Worm (Caenorhabditis elegans) whole organism, early embryonic: ENCODE data around the gene Y39C12A.9.

Experiments used
- B0310.2 ChIP-seq: sonication (generic microtip); optimal IDR thresholded peaks from 2 replicates; lab custom pipeline; 2016; ENCODE audit warnings: mild to moderate bottlenecking, missing genetic modification characterization, missing compliant biosample characterization
- F13C5.2 ChIP-seq: sonication (generic microtip); optimal IDR thresholded peaks from 2 replicates; lab custom pipeline; 2017; ENCODE audit warnings: mild to moderate bottlenecking, missing genetic modification characterization, inconsistent platforms, missing compliant biosample characterization
- aly-1 ChIP-seq: sonication (generic microtip); optimal IDR thresholded peaks from 2 replicates; lab custom pipeline; 2016; ENCODE audit warnings: missing genetic modification characterization, missing compliant biosample characterization
- ama-1 ChIP-seq: fragments of 150-350 bp; optimal IDR thresholded peaks from 2 replicates; lab custom pipeline; 2014
- ceh-36 ChIP-seq: sonication (generic microtip); optimal IDR thresholded peaks from 2 replicates; lab custom pipeline; 2016; ENCODE audit warnings: missing genetic modification characterization, inconsistent platforms, missing compliant biosample characterization
- ets-7 ChIP-seq: sonication (generic microtip); optimal IDR thresholded peaks from 2 replicates; lab custom pipeline; 2016; ENCODE audit warnings: missing genotype, missing genetic modification characterization, missing compliant biosample characterization
- flt-1 ChIP-seq: fragments of 200-800 bp; sonication (Bioruptor generic); IDR thresholded peaks from 2 replicates; pipeline ENCODE4 v1.3.6; 2022; ENCODE audit warnings: missing genetic modification characterization, missing compliant biosample characterization
- hmg-4 ChIP-seq: fragments of 200-800 bp; sonication (Bioruptor generic); optimal IDR thresholded peaks from 2 replicates; lab custom pipeline; 2018; ENCODE audit warnings: mild to moderate bottlenecking, missing genetic modification characterization, missing compliant biosample characterization
- hnd-1 ChIP-seq: sonication (generic microtip); optimal IDR thresholded peaks from 2 replicates; lab custom pipeline; 2016; ENCODE audit warnings: missing genetic modification characterization, missing compliant biosample characterization
- scrt-1 ChIP-seq: fragments of 200-800 bp; sonication (Bioruptor generic); IDR thresholded peaks from 2 replicates; pipeline ENCODE4 v1.3.6; 2022; ENCODE audit warnings: missing genetic modification characterization, missing compliant biosample characterization
- sea-1 ChIP-seq: fragments of 200-800 bp; sonication (Bioruptor generic); conservative IDR thresholded peaks from 2 replicates; pipeline ENCODE4 v1.3.6; 2022; ENCODE audit warnings: missing genetic modification characterization, missing compliant biosample characterization
- tbx-37 ChIP-seq: fragments of 200-800 bp; sonication (Bioruptor generic); conservative IDR thresholded peaks from 2 replicates; pipeline ENCODE4 v1.3.6; 2022; ENCODE audit warnings: missing genetic modification reagents, missing genetic modification characterization, missing compliant biosample characterization
- tra-4 ChIP-seq: sonication (generic microtip); optimal IDR thresholded peaks from 2 replicates; lab custom pipeline; 2017; ENCODE audit warnings: missing genetic modification characterization, missing compliant biosample characterization

DNA sequence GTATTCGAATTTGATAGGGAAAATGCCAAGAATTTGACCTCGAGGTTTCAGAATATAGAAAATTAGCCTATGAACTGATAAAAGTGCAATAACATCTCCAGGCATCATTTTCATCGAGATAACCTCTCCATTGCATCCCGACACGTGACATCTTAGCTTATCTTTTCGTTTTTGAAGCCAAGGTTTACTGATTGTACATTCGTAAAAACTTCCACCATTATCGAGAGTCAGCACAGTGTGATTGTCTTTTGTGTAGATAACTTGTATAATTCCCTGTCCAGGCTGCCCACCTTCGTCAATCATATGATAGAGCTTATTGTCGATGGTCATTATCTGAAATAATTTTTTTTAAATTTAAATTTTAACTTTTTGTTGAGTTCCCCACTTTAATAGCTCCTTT is 15.4 kb upstream of the Y39C12A.9 start:
- TF ChIP-seq ets-7 (tag; lab: Kevin White, UChicago) (no peak), ama-1 (lab: Kevin White, UChicago) (no peak), sea-1 (GFP tag; lab: Robert Waterston, UW) (no peak), hmg-4 (GFP tag; lab: Kevin White, UChicago) (no peak), aly-1 (tag; lab: Kevin White, UChicago) (no peak), tbx-37 (no peak), ceh-36 (tag; lab: Kevin White, UChicago) (no peak), flt-1 (GFP tag; lab: Robert Waterston, UW) (no peak), tra-4 (tag; lab: Kevin White, UChicago) (no peak), hnd-1 (tag; lab: Kevin White, UChicago) (no peak), scrt-1 (GFP tag; lab: Robert Waterston, UW) (no peak), B0310.2 (tag; lab: Kevin White, UChicago) (no peak), F13C5.2 (tag; lab: Kevin White, UChicago) (no peak)
